Worm (Caenorhabditis elegans) whole organism, L3 larva: Measurements from ENCODE around the gene T05C12.4.

ENCODE experiments used
- ama-1 ChIP-seq: fragments of 150-350 bp; optimal IDR thresholded peaks from 2 replicates; lab custom pipeline; 2018
- daf-12 ChIP-seq: fragments of 150-350 bp; optimal IDR thresholded peaks from 2 replicates; lab custom pipeline; 2014; ENCODE audit warnings: missing biosample characterization, missing genetic modification reagents, missing genetic modification characterization
- lin-39 ChIP-seq: fragments of 150-350 bp; optimal IDR thresholded peaks from 2 replicates; lab custom pipeline; 2018; ENCODE audit warnings: missing biosample characterization, missing genetic modification reagents, missing genetic modification characterization
- nhr-11 ChIP-seq: fragments of 150-350 bp; optimal IDR thresholded peaks from 2 replicates; lab custom pipeline; 2014; ENCODE audit warnings: missing biosample characterization, missing genetic modification characterization
- nhr-43 ChIP-seq: sonication (generic microtip); optimal IDR thresholded peaks from 2 replicates; lab custom pipeline; 2016; ENCODE audit warnings: mild to moderate bottlenecking, missing genetic modification characterization, missing compliant biosample characterization; ENCODE audit not compliant: poor library complexity, severe bottlenecking
- snpc-4 ChIP-seq: fragments of 150-350 bp; optimal IDR thresholded peaks from 2 replicates; lab custom pipeline; 2014; ENCODE audit warnings: missing biosample characterization, missing genetic modification characterization
- unc-39 ChIP-seq: sonication (generic microtip); optimal IDR thresholded peaks from 4 replicates; lab custom pipeline; 2017; ENCODE audit warnings: missing biosample characterization, missing genetic modification characterization
- unc-62 ChIP-seq: fragments of 150-350 bp; sonication (generic microtip); optimal IDR thresholded peaks from 4 replicates; lab custom pipeline; 2014; ENCODE audit warnings: missing biosample characterization, missing genetic modification reagents, missing genetic modification characterization
- zag-1 ChIP-seq: fragments of 150-350 bp; optimal IDR thresholded peaks from 2 replicates; lab custom pipeline; 2014; ENCODE audit warnings: missing biosample characterization, missing genetic modification characterization

ce11 chrII:8185016-8185493, 4.9 kb upstream of the T05C12.4 start, which contains the start of the genes mig-5 and cct-1:
- TF ChIP-seq unc-62 (peak; percentile 86), lin-39 (tag; lab: Kevin White, UChicago) (peak; percentile 96), ama-1 (lab: Kevin White, UChicago) (peak; percentile 77), snpc-4 (peak; percentile 86), unc-39 (tag; lab: Kevin White, UChicago) (no peak), nhr-11 (tag; lab: Kevin White, UChicago) (peak; percentile 92), zag-1 (tag; lab: Kevin White, UChicago) (peak; percentile 81), daf-12 (tag; lab: Kevin White, UChicago) (peak; percentile 30), nhr-43 (peak; percentile 98)
